Worm (Caenorhabditis elegans) whole organism, L1 larva: Measurements from ENCODE around the gene T05H4.11.

Experiments
- aly-2 ChIP-seq: fragments of 150-350 bp; optimal IDR thresholded peaks from 2 replicates; lab custom pipeline; 2014; ENCODE audit warnings: missing biosample characterization, missing genetic modification characterization
- efl-3 ChIP-seq: fragments of 200-800 bp; sonication (Bioruptor generic); optimal IDR thresholded peaks from 2 replicates; lab custom pipeline; 2018; ENCODE audit warnings: mild to moderate bottlenecking, missing genetic modification characterization, missing compliant biosample characterization
- fkh-10 ChIP-seq: sonication (generic microtip); optimal IDR thresholded peaks from 2 replicates; lab custom pipeline; 2017; ENCODE audit warnings: missing biosample characterization, missing genetic modification reagents, missing genetic modification characterization
- jun-1 ChIP-seq: fragments of 150-350 bp; optimal IDR thresholded peaks from 2 replicates; lab custom pipeline; 2014; ENCODE audit warnings: missing biosample characterization, missing genetic modification reagents, missing genetic modification characterization
- nhr-28 ChIP-seq: fragments of 150-350 bp; optimal IDR thresholded peaks from 2 replicates; lab custom pipeline; 2014; ENCODE audit warnings: missing biosample characterization, missing genetic modification characterization
- nhr-77 ChIP-seq: fragments of 150-350 bp; optimal IDR thresholded peaks from 2 replicates; lab custom pipeline; 2014; ENCODE audit warnings: missing biosample characterization, missing genetic modification characterization
- skn-1 ChIP-seq: fragments of 150-350 bp; optimal IDR thresholded peaks from 2 replicates; lab custom pipeline; 2014; ENCODE audit warnings: missing biosample characterization, missing genetic modification characterization
- unc-130 ChIP-seq: fragments of 150-350 bp; optimal IDR thresholded peaks from 2 replicates; lab custom pipeline; 2017; ENCODE audit warnings: missing biosample characterization, missing genetic modification characterization, inconsistent platforms

- TF ChIP-seq skn-1 (no peak), unc-130 (tag; lab: Kevin White, UChicago) (no peak), nhr-28 (tag; lab: Kevin White, UChicago) (no peak), efl-3 (GFP tag; lab: Kevin White, UChicago) (no peak), fkh-10 (GFP tag; lab: Kevin White, UChicago) (no peak), aly-2 (tag; lab: Kevin White, UChicago) (no peak), nhr-77 (tag; lab: Kevin White, UChicago) (no peak), jun-1 (tag; lab: Kevin White, UChicago) (no peak)
These were observed 24.3 kb upstream of the T05H4.11 start, which contains the start of gene acl-8 for ce11 chrV:6450129-6451011.
